Fruit fly (Drosophila melanogaster): ENCODE results near the gene CG13282.

DNA sequence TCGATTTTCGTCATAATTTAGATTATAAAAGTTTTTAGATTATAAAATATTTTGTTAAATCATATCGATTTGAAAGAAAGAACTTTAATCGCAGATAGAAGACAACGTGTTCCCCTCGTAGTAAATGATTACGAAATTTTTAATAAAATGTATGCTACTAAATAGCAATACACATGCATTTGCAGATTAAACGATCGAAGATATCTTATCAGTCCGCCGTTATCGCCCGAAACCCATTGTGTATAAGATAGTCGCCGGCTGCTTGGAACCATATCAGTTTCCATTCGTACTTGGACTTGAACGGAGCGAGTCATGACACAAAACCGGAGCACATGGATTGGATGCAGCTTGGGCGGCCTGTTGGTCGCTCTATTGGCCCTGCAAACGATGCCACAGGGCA lies 34.8 kb downstream of the CG13282 start:
- TF ChIP-seq CG5204 (GFP tag; optimal IDR thresholded peaks at IDR 0.05) (no peak), CG11617 (GFP tag; optimal IDR thresholded peaks at IDR 0.05) (no peak), Crg-1 (GFP tag; optimal IDR thresholded peaks at IDR 0.05) (no peak), CG12768 (GFP tag; optimal IDR thresholded peaks at IDR 0.05) (no peak), kay (GFP tag; ENCODE audit: borderline replicate concordance) (no peak), CG7045 (GFP tag; optimal IDR thresholded peaks at IDR 0.05) (no peak), CG14711 (tag; optimal IDR thresholded peaks at IDR 0.05) (no peak), CG33017 (tag; optimal IDR thresholded peaks at IDR 0.05) (no peak)

Data from whole organism, adult.